In the genomic region with DNA sequence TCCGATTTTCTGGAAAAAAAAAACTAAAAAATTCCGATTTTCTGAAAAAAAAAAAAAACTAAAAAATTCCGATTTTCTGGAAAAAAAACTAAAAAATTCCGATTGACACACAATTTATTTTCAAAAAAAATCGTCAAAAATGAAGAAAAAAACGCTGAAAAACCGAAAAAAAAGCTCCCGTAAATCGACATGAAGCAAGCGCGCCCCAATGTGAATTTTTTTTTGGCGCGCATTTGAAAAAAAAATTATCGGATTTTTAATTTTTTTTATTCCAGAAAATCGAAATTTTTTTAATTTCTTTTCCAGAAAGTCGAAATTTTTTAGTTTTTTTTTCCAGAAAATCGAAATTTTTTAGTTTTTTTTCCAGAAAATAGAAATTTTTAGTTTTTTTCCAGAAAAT, we compare ENCODE assay signal across 5 worm cellular contexts.
TF ChIP-seq lines count a peak whose summit lies in the region.

No protein-coding gene starts in this region.

TF ChIP-seq in whole organism, L1 larva, 84 proteins besides CTCF, POLR2A, EP300 and RAD21 (continues in another document):
- TF ChIP-seq lin-35 (GFP tag; optimal IDR thresholded peaks at IDR 0.05; lab: Kevin White, UChicago) (peak; percentile 87 to 92), sptf-1 (tag; optimal IDR thresholded peaks at IDR 0.05; lab: Kevin White, UChicago) (no peak), isw-1 (GFP tag; IDR thresholded peaks at IDR 0.05; lab: Robert Waterston, UW) (peak; percentile 17; the same call in 1 of the 2 replicates), blmp-1 (tag; optimal IDR thresholded peaks at IDR 0.05; lab: Kevin White, UChicago) (no peak), egl-27 (tag; optimal IDR thresholded peaks at IDR 0.05; lab: Kevin White, UChicago) (no peak), irx-1 (tag; optimal IDR thresholded peaks at IDR 0.05; lab: Kevin White, UChicago) (peak; percentile 2), nhr-19 (GFP tag; conservative IDR thresholded peaks at IDR 0.05; lab: Robert Waterston, UW) (peak; percentile 22; the same call in 1 of the 2 replicates), nhr-237 (tag; optimal IDR thresholded peaks at IDR 0.05; lab: Kevin White, UChicago) (no peak), sup-37 (GFP tag; optimal IDR thresholded peaks at IDR 0.05; lab: Kevin White, UChicago) (no peak), ceh-63 (GFP tag; optimal IDR thresholded peaks at IDR 0.05; lab: Kevin White, UChicago) (no peak), tbx-2 (tag; optimal IDR thresholded peaks at IDR 0.05; lab: Kevin White, UChicago) (peak; percentile 18), skn-1 (tag; optimal IDR thresholded peaks at IDR 0.05; lab: Kevin White, UChicago) (peak; percentile 40), dpl-1 (GFP tag; optimal IDR thresholded peaks at IDR 0.05; lab: Kevin White, UChicago) (peak; percentile 82 to 87 (median 87)), ceh-90 (tag; optimal IDR thresholded peaks at IDR 0.05; lab: Kevin White, UChicago) (peak; percentile 11), fkh-10 (GFP tag; optimal IDR thresholded peaks at IDR 0.05; lab: Kevin White, UChicago) (no peak), fkh-8 (tag; optimal IDR thresholded peaks at IDR 0.05; lab: Kevin White, UChicago) (no peak), nhr-47 (tag; optimal IDR thresholded peaks at IDR 0.05; lab: Kevin White, UChicago) (no peak)

TF ChIP-seq in whole organism, L2 larva, 48 proteins besides CTCF, POLR2A, EP300 and RAD21:
- peak; percentile 57 for TF ChIP-seq R02D3.7 (tag; optimal IDR thresholded peaks at IDR 0.05; lab: Kevin White, UChicago)
- peak; percentile 91 for TF ChIP-seq gmeb-1 (tag; optimal IDR thresholded peaks at IDR 0.05; lab: Kevin White, UChicago)
- no peak for TF ChIP-seq dmd-4 (tag; optimal IDR thresholded peaks at IDR 0.05; lab: Kevin White, UChicago)
- TF ChIP-seq unc-55 (GFP tag; optimal IDR thresholded peaks at IDR 0.05; lab: Kevin White, UChicago) = peak; percentile 63

TF ChIP-seq in whole organism, L3 larva, 47 proteins besides CTCF, POLR2A, EP300 and RAD21:
- TF ChIP-seq sea-2 (GFP tag; optimal IDR thresholded peaks at IDR 0.05; lab: Kevin White, UChicago) = no peak
- peak; percentile 80 for TF ChIP-seq R02D3.7 (tag; optimal IDR thresholded peaks at IDR 0.05; lab: Kevin White, UChicago)

TF ChIP-seq in whole organism, L4 larva, 104 proteins besides CTCF, POLR2A, EP300 and RAD21:
- TF ChIP-seq dpl-1 (GFP tag; optimal IDR thresholded peaks at IDR 0.05; lab: Kevin White, UChicago) = peak; percentile 72
- peak; percentile 58 for TF ChIP-seq mes-2 (tag; optimal IDR thresholded peaks at IDR 0.05; lab: Kevin White, UChicago; ENCODE audit: poor library complexity, severe bottlenecking)
- TF ChIP-seq mxl-3 (GFP tag; optimal IDR thresholded peaks at IDR 0.05; lab: Kevin White, UChicago) = no peak
- TF ChIP-seq lin-38 (GFP tag; IDR thresholded peaks at IDR 0.05; lab: Robert Waterston, UW) = peak; percentile 84

TF ChIP-seq in whole organism, young adult, 124 proteins besides CTCF, POLR2A, EP300 and RAD21:
- peak in 1 of 3 experiments; percentile 77 for TF ChIP-seq lin-35 (GFP tag; optimal IDR thresholded peaks at IDR 0.05; lab: Kevin White, UChicago)
- TF ChIP-seq mcd-1 (GFP tag; IDR thresholded peaks at IDR 0.05; lab: Robert Waterston, UW) = peak; percentile 78
- peak; percentile 51 for TF ChIP-seq lin-54 (GFP tag; optimal IDR thresholded peaks at IDR 0.05; lab: Kevin White, UChicago)
- no peak for TF ChIP-seq hmg-20 (GFP tag; IDR thresholded peaks at IDR 0.05; lab: Robert Waterston, UW)
TF ChIP-seq in whole organism, young adult: peak in this region for 3.
